Worm (Caenorhabditis elegans) whole organism, L2 larva: ENCODE measurements around the gene ift-74.

Experiments used
- elt-1 ChIP-seq: fragments of 150-350 bp; optimal IDR thresholded peaks from 2 replicates; lab custom pipeline; 2014; ENCODE audit warnings: missing biosample characterization, missing genetic modification characterization
- nhr-11 ChIP-seq: fragments of 150-350 bp; optimal IDR thresholded peaks from 2 replicates; lab custom pipeline; 2014; ENCODE audit warnings: missing biosample characterization, missing genetic modification characterization
- nhr-6 ChIP-seq: fragments of 150-350 bp; optimal IDR thresholded peaks from 2 replicates; lab custom pipeline; 2014; ENCODE audit warnings: missing biosample characterization, missing genetic modification characterization
- zag-1 ChIP-seq: fragments of 150-350 bp; optimal IDR thresholded peaks from 2 replicates; lab custom pipeline; 2014; ENCODE audit warnings: missing biosample characterization, missing genetic modification characterization
- ztf-11 ChIP-seq: sonication (generic microtip); optimal IDR thresholded peaks from 2 replicates; lab custom pipeline; 2017; ENCODE audit warnings: missing biosample characterization, missing genetic modification characterization

- TF ChIP-seq zag-1 (no peak), nhr-6 (tag; lab: Kevin White, UChicago) (no peak), ztf-11 (tag; lab: Kevin White, UChicago) (no peak), elt-1 (tag; lab: Kevin White, UChicago) (no peak), nhr-11 (tag; lab: Kevin White, UChicago) (no peak)
Observed at ce11 chrII:6636136-6636535, 43.7 kb upstream of the ift-74 start, which contains the start of gene T19D12.5.
